Fruit fly (Drosophila melanogaster) S2 (cell line): ENCODE results near the gene CalpC.

ENCODE experiments used
- CG8478 ChIP-seq: fragments of >200 bp; optimal IDR thresholded peaks from 2 replicates; lab custom pipeline; 2018
- CTCF ChIP-seq, 2 experiments: fragments of >200 bp; optimal IDR thresholded peaks; 2 replicates each; lab custom pipeline; 2018

DNA sequence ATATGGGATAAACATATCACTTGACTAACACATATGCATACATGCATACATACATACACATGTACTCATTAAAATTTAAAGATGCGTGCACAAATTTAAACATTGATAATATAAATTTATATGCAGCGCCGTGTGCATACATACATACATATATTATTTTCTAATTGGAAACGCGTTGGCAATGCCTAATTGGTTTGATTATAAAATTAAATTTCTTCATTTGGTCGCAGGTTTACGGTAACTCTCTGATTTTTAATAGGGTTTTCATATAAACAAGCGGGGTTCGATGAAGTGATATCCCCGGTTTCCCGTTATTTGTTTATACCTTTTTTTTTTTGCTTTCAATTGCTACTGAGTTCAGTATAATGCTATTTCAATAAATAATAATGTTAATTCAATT, 48.5 kb downstream of the CalpC start:
- TF ChIP-seq CG8478 (lab: Kevin White, UChicago) (no peak), CTCF (optimal IDR thresholded peaks at IDR 0.05; lab: Kevin White, UChicago) (no peak)
